Worm (Caenorhabditis elegans): ENCODE data around the gene T16A9.5.

T16A9.5 gene

DNA sequence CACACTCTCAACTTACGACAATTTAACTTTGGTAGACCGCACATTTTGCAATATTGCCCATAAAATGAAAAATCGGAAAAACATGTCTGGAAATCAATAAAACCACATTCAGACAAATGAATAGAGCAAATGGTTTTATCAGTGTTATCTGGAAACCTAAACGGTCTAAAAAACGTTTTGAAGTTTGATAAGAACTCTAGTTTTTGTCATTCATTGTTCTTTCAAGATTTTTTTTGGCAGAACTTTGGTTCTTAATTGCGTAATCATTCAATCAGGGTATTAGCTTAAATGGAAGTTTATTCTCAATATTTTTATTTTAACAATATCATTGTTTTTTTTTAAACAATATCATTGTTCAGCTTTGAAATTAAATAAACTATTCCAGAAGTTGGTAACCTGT lies 39.8 kb downstream of the T16A9.5 start, which contains the start of gene cest-2.2:
Gene cest-2.2 (minus strand): TSS at position 140 of the 400 bp plus-strand sequence.
- TF ChIP-seq let-526 (GFP tag; IDR thresholded peaks at IDR 0.05): no peak
- TF ChIP-seq nhr-80 (tag; optimal IDR thresholded peaks at IDR 0.05): peak; percentile 54

DNA sequence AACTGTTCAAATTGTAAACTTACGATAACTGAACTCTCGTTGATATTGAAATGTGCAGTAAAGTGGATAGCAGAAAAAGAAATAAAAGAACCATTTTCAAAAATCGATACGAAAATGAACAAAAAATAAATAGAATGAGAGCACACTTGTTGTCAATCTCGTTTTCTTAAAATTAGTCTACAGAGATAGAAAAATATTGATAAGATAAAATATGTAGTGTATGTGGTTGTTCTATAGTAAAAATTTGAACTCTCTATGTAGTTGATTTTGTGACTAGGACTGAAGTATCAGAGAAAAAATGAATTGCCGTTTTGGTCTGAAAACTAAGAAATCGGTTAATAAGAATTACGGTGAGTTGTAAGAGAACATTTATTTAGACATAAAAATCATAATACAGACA lies 43.7 kb downstream of the T16A9.5 start, which contains the start of gene cest-2.1:
Gene cest-2.1 (minus strand): TSS at position 198 of the 400 bp plus-strand sequence.
- peak; percentile 13 for TF ChIP-seq nhr-80 (tag; optimal IDR thresholded peaks at IDR 0.05)
- no peak for TF ChIP-seq F10E7.11 (tag; optimal IDR thresholded peaks at IDR 0.05)

DNA sequence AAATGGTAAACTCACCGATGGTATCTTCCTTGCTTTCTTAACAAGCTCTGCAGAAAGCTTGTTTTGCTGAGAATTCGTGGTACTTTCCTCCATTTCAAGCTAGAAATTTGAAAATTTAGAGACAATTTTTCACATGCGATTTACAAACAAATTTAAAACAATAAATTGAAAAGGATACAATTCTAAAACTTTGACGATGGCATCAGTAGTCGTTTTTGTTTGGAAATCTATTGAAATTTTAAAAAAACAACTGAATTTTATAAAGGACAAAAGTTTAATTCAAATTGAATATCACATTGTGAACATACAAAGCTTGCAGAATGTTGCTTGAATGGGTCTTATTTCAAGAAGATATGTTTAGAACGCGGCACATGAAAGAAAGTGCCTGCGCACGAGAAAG lies 47.4 kb downstream of the T16A9.5 start, which contains the start of gene ocam-1:
Gene ocam-1 (minus strand): TSS at position 101 of the 400 bp plus-strand sequence.
- TF ChIP-seq hmg-20 (GFP tag; IDR thresholded peaks at IDR 0.05) (no peak), B0336.3 (GFP tag; IDR thresholded peaks at IDR 0.05) (no peak), mes-4 (tag; optimal IDR thresholded peaks at IDR 0.05) (no peak)

DNA sequence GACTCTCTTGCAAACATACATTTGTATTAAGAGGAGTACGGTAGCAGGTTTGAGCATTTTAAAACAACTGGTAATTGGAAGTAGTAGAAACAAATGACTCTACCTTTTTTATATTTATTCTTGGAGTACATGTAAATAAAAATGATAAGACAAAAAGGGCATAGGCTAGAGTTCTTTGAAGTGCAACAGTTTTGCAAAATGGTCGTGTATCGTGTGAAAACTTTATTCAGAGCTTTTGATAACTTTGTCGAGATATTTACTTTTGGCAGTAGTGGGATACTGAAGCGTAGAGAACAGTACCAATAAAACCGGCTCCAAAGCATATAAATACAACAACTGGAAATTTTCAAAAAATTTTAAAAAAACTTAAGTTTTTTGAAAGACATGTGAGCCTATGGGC lies 48.4 kb downstream of the T16A9.5 start, which contains the start of gene cest-1.1:
Gene cest-1.1 (minus strand): TSS at position 101 of the 400 bp plus-strand sequence.
- TF ChIP-seq K12H6.12 (tag; optimal IDR thresholded peaks at IDR 0.05): no peak
- no peak for TF ChIP-seq F57C9.4 (tag; optimal IDR thresholded peaks at IDR 0.05)
- no peak for TF ChIP-seq egrh-3 (GFP tag; IDR thresholded peaks at IDR 0.05)
- no peak for TF ChIP-seq somi-1 (GFP tag; optimal IDR thresholded peaks at IDR 0.05)
- TF ChIP-seq F49E8.2 (tag; optimal IDR thresholded peaks at IDR 0.05; ENCODE audit: insufficient read depth): no peak
- TF ChIP-seq F22D6.2 (tag; optimal IDR thresholded peaks at IDR 0.05): no peak
- no peak for TF ChIP-seq mxl-1 (tag; optimal IDR thresholded peaks at IDR 0.05)
- TF ChIP-seq zfh-2 (GFP tag; conservative IDR thresholded peaks at IDR 0.05): no peak
- no peak for TF ChIP-seq chd-7 (tag; optimal IDR thresholded peaks at IDR 0.05)
- no peak for TF ChIP-seq unc-130 (GFP tag; optimal IDR thresholded peaks at IDR 0.05)

DNA sequence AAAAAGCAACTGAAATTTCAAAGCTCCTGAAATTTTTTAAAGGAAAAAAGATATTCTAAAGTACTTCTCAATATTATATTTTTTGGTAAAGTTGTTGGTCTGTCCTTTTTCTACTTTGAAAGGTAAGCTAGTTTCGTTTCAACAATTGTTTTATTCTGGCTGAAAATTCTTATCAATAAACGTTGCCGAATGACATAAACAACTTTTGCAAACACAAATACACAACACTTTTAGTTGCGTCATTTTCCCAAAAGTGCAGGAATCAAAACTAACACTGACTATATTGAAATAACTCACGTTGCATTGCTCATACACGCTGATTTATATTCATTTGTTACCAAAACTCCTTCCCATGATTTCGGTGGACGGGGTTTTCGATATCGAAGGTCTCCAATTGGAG lies 49.3 kb downstream of the T16A9.5 start:
- TF ChIP-seq F57C9.4 (tag; optimal IDR thresholded peaks at IDR 0.05): no peak
- no peak for TF ChIP-seq nhr-179 (tag; optimal IDR thresholded peaks at IDR 0.05)
- no peak for TF ChIP-seq tlf-1 (GFP tag; optimal IDR thresholded peaks at IDR 0.05)
- peak; percentile 11 for TF ChIP-seq nhr-80 (tag; optimal IDR thresholded peaks at IDR 0.05)
- no peak for TF ChIP-seq ztf-28 (GFP tag; IDR thresholded peaks at IDR 0.05)
